Fruit fly (Drosophila melanogaster): Measurements from ENCODE around the gene mus201.

dm6 chr2L:8394180-8394579, 43.8 kb upstream of the mus201 start, which contains the start of gene lectin-29Ca:
- TF ChIP-seq fru (GFP tag; optimal IDR thresholded peaks at IDR 0.05), result no peak
- no peak for TF ChIP-seq Hr78 (GFP tag; optimal IDR thresholded peaks at IDR 0.05)
- no peak for TF ChIP-seq psq (GFP tag; optimal IDR thresholded peaks at IDR 0.05)
- TF ChIP-seq OdsH (GFP tag; optimal IDR thresholded peaks at IDR 0.05), result no peak
- no peak for TF ChIP-seq h (GFP tag; optimal IDR thresholded peaks at IDR 0.05)
- TF ChIP-seq br (GFP tag; optimal IDR thresholded peaks at IDR 0.05), result no peak
- no peak for TF ChIP-seq Vsx2 (GFP tag; optimal IDR thresholded peaks at IDR 0.05; ENCODE audit: partially characterized antibody)
- TF ChIP-seq ey (GFP tag; optimal IDR thresholded peaks at IDR 0.05), result no peak
- no peak for TF ChIP-seq GATAd (GFP tag; optimal IDR thresholded peaks at IDR 0.05)
- TF ChIP-seq dmrt93B (GFP tag; optimal IDR thresholded peaks at IDR 0.05), result no peak
- TF ChIP-seq lola (GFP tag; optimal IDR thresholded peaks at IDR 0.05), result no peak
- TF ChIP-seq Hnf4 (GFP tag; optimal IDR thresholded peaks at IDR 0.05), result no peak
- no peak for TF ChIP-seq sv (GFP tag; optimal IDR thresholded peaks at IDR 0.05)
